Fruit fly (Drosophila melanogaster): Measurements from ENCODE around the gene Pus10.

Gene Pus10

dm6 chr2L:166115-167069 lies 11.3 kb upstream of the Pus10 start (continued):
- no peak for TF ChIP-seq chm (GFP tag; IDR thresholded peaks at IDR 0.05)
- TF ChIP-seq CG11093 (GFP tag; IDR thresholded peaks at IDR 0.05) = no peak; the same call in 2 of the 3 replicates
- TF ChIP-seq CG18476 (GFP tag; optimal IDR thresholded peaks at IDR 0.05) = no peak
- TF ChIP-seq CG2202 (tag; optimal IDR thresholded peaks at IDR 0.05) = peak; percentile 57
- peak; percentile 47 for TF ChIP-seq ab (GFP tag; optimal IDR thresholded peaks at IDR 0.05)
- peak; percentile 86 for TF ChIP-seq CG3281 (GFP tag; optimal IDR thresholded peaks at IDR 0.05)
- peak; percentile 87 for TF ChIP-seq Side (GFP tag; optimal IDR thresholded peaks at IDR 0.05)
- peak; percentile 86 for TF ChIP-seq HHEX (GFP tag; optimal IDR thresholded peaks at IDR 0.05)
- no peak for TF ChIP-seq CG30431 (GFP tag; optimal IDR thresholded peaks at IDR 0.05)
- no peak for TF ChIP-seq CG2889 (GFP tag; IDR thresholded peaks at IDR 0.05)
- peak; percentile 60 for TF ChIP-seq Blimp-1 (GFP tag; optimal IDR thresholded peaks at IDR 0.05)
- TF ChIP-seq Taf1 (GFP tag; IDR thresholded peaks at IDR 0.05) = no peak
- peak; percentile 97 for TF ChIP-seq corto (GFP tag; optimal IDR thresholded peaks at IDR 0.05)
- no peak for TF ChIP-seq yki (optimal IDR thresholded peaks at IDR 0.05)
- TF ChIP-seq E2f2 (GFP tag; IDR thresholded peaks at IDR 0.05) = no peak
- no peak for TF ChIP-seq CG14667 (GFP tag; IDR thresholded peaks at IDR 0.05)
- peak; percentile 55 for TF ChIP-seq CG10274 (GFP tag; optimal IDR thresholded peaks at IDR 0.05)
- TF ChIP-seq phol (tag; optimal IDR thresholded peaks at IDR 0.05) = no peak
- no peak for TF ChIP-seq vnd (GFP tag; IDR thresholded peaks at IDR 0.05; ENCODE audit: partially characterized antibody)
- no peak for TF ChIP-seq CG17186 (GFP tag; optimal IDR thresholded peaks at IDR 0.05)
- peak; percentile 85 for TF ChIP-seq CG17912 (GFP tag; optimal IDR thresholded peaks at IDR 0.05)
- no peak for TF ChIP-seq pzg (GFP tag; optimal IDR thresholded peaks at IDR 0.05)
- TF ChIP-seq Lhr (GFP tag; optimal IDR thresholded peaks at IDR 0.05) = no peak
- no peak for TF ChIP-seq vvl (GFP tag; IDR thresholded peaks at IDR 0.05)
- TF ChIP-seq zf30C (GFP tag; optimal IDR thresholded peaks at IDR 0.05) = peak; percentile 48
- peak in 1 of 2 experiments; percentile 15 for TF ChIP-seq Hr78 (GFP tag; optimal IDR thresholded peaks at IDR 0.05)
- TF ChIP-seq CG17385 (GFP tag; optimal IDR thresholded peaks at IDR 0.05) = peak; percentile 87
- TF ChIP-seq CG34376 (GFP tag; optimal IDR thresholded peaks at IDR 0.05) = peak; percentile 97
- TF ChIP-seq CG8944 (GFP tag; optimal IDR thresholded peaks at IDR 0.05) = no peak
- peak; percentile 76 for TF ChIP-seq CG12299 (tag; optimal IDR thresholded peaks at IDR 0.05)
- TF ChIP-seq CG11723 (GFP tag; optimal IDR thresholded peaks at IDR 0.05) = peak; percentile 71
- TF ChIP-seq Pdp1 (GFP tag; optimal IDR thresholded peaks at IDR 0.05) = peak; percentile 53 to 96
- TF ChIP-seq ase (GFP tag; IDR thresholded peaks at IDR 0.05) = no peak
- TF ChIP-seq nerfin-2 (GFP tag; IDR thresholded peaks at IDR 0.05; ENCODE audit: partially characterized antibody) = no peak
- no peak for TF ChIP-seq al (GFP tag; IDR thresholded peaks at IDR 0.05)
- TF ChIP-seq Fer3 (tag; optimal IDR thresholded peaks at IDR 0.05) = peak; percentile 72
- peak; percentile 11 for TF ChIP-seq tin (GFP tag; optimal IDR thresholded peaks at IDR 0.05)
- no peak for TF ChIP-seq CG16815 (GFP tag; optimal IDR thresholded peaks at IDR 0.05)
- no peak for TF ChIP-seq dan (GFP tag; IDR thresholded peaks at IDR 0.05)
- TF ChIP-seq wor (GFP tag; IDR thresholded peaks at IDR 0.05) = no peak
- TF ChIP-seq ssp (GFP tag; IDR thresholded peaks at IDR 0.05) = no peak
- no peak for TF ChIP-seq Ets97D (GFP tag; optimal IDR thresholded peaks at IDR 0.05)
- no peak for TF ChIP-seq Camta (GFP tag; optimal IDR thresholded peaks at IDR 0.05)
- peak; percentile 82 for TF ChIP-seq Hey (tag; optimal IDR thresholded peaks at IDR 0.05)
- no peak for TF ChIP-seq Dbx (GFP tag; IDR thresholded peaks at IDR 0.05)
- TF ChIP-seq trem (tag; optimal IDR thresholded peaks at IDR 0.05) = no peak
- TF ChIP-seq insv (GFP tag; optimal IDR thresholded peaks at IDR 0.05) = peak in 1 of 2 experiments; percentile 72
- peak; percentile 100 for TF ChIP-seq CG3407 (GFP tag; optimal IDR thresholded peaks at IDR 0.05)
- no peak for TF ChIP-seq seq (GFP tag; IDR thresholded peaks at IDR 0.05)

Measured in whole organism, embryonic.